Worm (Caenorhabditis elegans) whole organism, L2 larva: ENCODE data around the gene rab-37.
A peak's percentile ranks its signal among the peaks of the same experiment; 100 is the strongest.

Source experiments
- C34F6.9 ChIP-seq: fragments of 150-350 bp; optimal IDR thresholded peaks from 2 replicates; lab custom pipeline; 2014; ENCODE audit warnings: missing biosample characterization, missing genetic modification characterization
- R02D3.7 ChIP-seq: fragments of 150-350 bp; optimal IDR thresholded peaks from 2 replicates; lab custom pipeline; 2014; ENCODE audit warnings: missing biosample characterization, missing genetic modification characterization
- Y55F3AM.14 ChIP-seq: fragments of 200-800 bp; sonication (Bioruptor generic); optimal IDR thresholded peaks from 2 replicates; lab custom pipeline; 2018; ENCODE audit warnings: mild to moderate bottlenecking, missing genetic modification characterization, missing compliant biosample characterization
- ZK546.5 ChIP-seq: sonication (generic microtip); optimal IDR thresholded peaks from 2 replicates; lab custom pipeline; 2017; ENCODE audit warnings: missing biosample characterization, missing genetic modification characterization
- alr-1 ChIP-seq: fragments of 150-350 bp; optimal IDR thresholded peaks from 2 replicates; lab custom pipeline; 2014; ENCODE audit warnings: missing biosample characterization, missing genetic modification characterization
- aly-2 ChIP-seq: fragments of 150-350 bp; optimal IDR thresholded peaks from 2 replicates; lab custom pipeline; 2014; ENCODE audit warnings: missing biosample characterization, missing genetic modification characterization
- ama-1 ChIP-seq: fragments of 150-350 bp; optimal IDR thresholded peaks from 2 replicates; lab custom pipeline; 2018; ENCODE audit warnings: inconsistent platforms
- ceh-16 ChIP-seq: fragments of 150-350 bp; optimal IDR thresholded peaks from 2 replicates; lab custom pipeline; 2014; ENCODE audit warnings: missing biosample characterization, missing genetic modification characterization
- ceh-82 ChIP-seq: fragments of 150-350 bp; optimal IDR thresholded peaks from 2 replicates; lab custom pipeline; 2014; ENCODE audit warnings: missing biosample characterization, missing genetic modification characterization
- dmd-4 ChIP-seq: sonication (generic microtip); optimal IDR thresholded peaks from 2 replicates; lab custom pipeline; 2017; ENCODE audit warnings: missing biosample characterization, missing genetic modification characterization
- egl-27 ChIP-seq: sonication (generic microtip); optimal IDR thresholded peaks from 3 replicates; lab custom pipeline; 2017; ENCODE audit warnings: missing biosample characterization, missing genetic modification reagents, missing genetic modification characterization
- elt-1 ChIP-seq: fragments of 150-350 bp; optimal IDR thresholded peaks from 2 replicates; lab custom pipeline; 2014; ENCODE audit warnings: missing biosample characterization, missing genetic modification characterization
- elt-3 ChIP-seq: sonication (generic microtip); optimal IDR thresholded peaks from 2 replicates; lab custom pipeline; 2017; ENCODE audit warnings: missing biosample characterization, missing genetic modification characterization
- fos-1 ChIP-seq: fragments of 150-350 bp; optimal IDR thresholded peaks from 2 replicates; lab custom pipeline; 2014; ENCODE audit warnings: missing biosample characterization, missing genetic modification characterization
- gmeb-1 ChIP-seq: fragments of 150-350 bp; optimal IDR thresholded peaks from 2 replicates; lab custom pipeline; 2014; ENCODE audit warnings: missing biosample characterization, missing genetic modification characterization
- lin-11 ChIP-seq: fragments of 150-350 bp; sonication (generic microtip); optimal IDR thresholded peaks from 2 replicates; lab custom pipeline; 2014; ENCODE audit warnings: missing biosample characterization, missing genetic modification characterization, inconsistent platforms, mixed read lengths
- lsy-2 ChIP-seq, 2 experiments: fragments of 150-350 bp in 1 of 2; sonication (generic microtip) in 1 of 2; optimal IDR thresholded peaks; 2 replicates each; lab custom pipeline; 2014 to 2017; ENCODE audit warnings: missing biosample characterization in 2 of 2, missing genetic modification characterization in 2 of 2
- mab-5 ChIP-seq: fragments of 150-350 bp; optimal IDR thresholded peaks from 2 replicates; lab custom pipeline; 2014; ENCODE audit warnings: missing biosample characterization, missing genetic modification characterization
- mbf-1 ChIP-seq: sonication (generic microtip); optimal IDR thresholded peaks from 2 replicates; lab custom pipeline; 2017; ENCODE audit warnings: missing biosample characterization, missing genetic modification characterization
- nhr-10 ChIP-seq: sonication (generic microtip); optimal IDR thresholded peaks from 2 replicates; lab custom pipeline; 2017; ENCODE audit warnings: missing biosample characterization, missing genetic modification characterization
- nhr-129 ChIP-seq: fragments of 150-350 bp; optimal IDR thresholded peaks from 2 replicates; lab custom pipeline; 2014; ENCODE audit warnings: missing biosample characterization, missing genetic modification characterization
- nhr-23 ChIP-seq: fragments of 150-350 bp; optimal IDR thresholded peaks from 2 replicates; lab custom pipeline; 2014; ENCODE audit warnings: missing biosample characterization, missing genetic modification reagents, missing genetic modification characterization
- nhr-237 ChIP-seq: fragments of 150-350 bp; optimal IDR thresholded peaks from 2 replicates; lab custom pipeline; 2014; ENCODE audit warnings: missing biosample characterization, missing genetic modification characterization
- nhr-25 ChIP-seq: fragments of 150-350 bp; sonication (generic microtip); optimal IDR thresholded peaks from 3 replicates; lab custom pipeline; 2014; ENCODE audit warnings: missing biosample characterization, missing genetic modification characterization
- peb-1 ChIP-seq: fragments of 150-350 bp; optimal IDR thresholded peaks from 2 replicates; lab custom pipeline; 2014; ENCODE audit warnings: missing biosample characterization, missing genetic modification characterization
- sem-4 ChIP-seq: fragments of 150-350 bp; optimal IDR thresholded peaks from 2 replicates; lab custom pipeline; 2014; ENCODE audit warnings: missing biosample characterization, missing genetic modification reagents, missing genetic modification characterization
- skn-1 ChIP-seq: sonication (generic microtip); optimal IDR thresholded peaks from 2 replicates; lab custom pipeline; 2017; ENCODE audit warnings: missing biosample characterization, missing genetic modification characterization
- sma-3 ChIP-seq: sonication (generic microtip); optimal IDR thresholded peaks from 2 replicates; lab custom pipeline; 2016; ENCODE audit warnings: missing genetic modification reagents, missing genetic modification characterization, missing compliant biosample characterization
- sma-9 ChIP-seq, 2 experiments: fragments of 150-350 bp in 1 of 2; sonication (generic microtip) in 1 of 2; optimal IDR thresholded peaks; 2 replicates each; lab custom pipeline; 2014 to 2016; ENCODE audit warnings: missing genetic modification characterization in 2 of 2, mild to moderate bottlenecking in 1 of 2, missing biosample characterization in 1 of 2, missing compliant biosample characterization in 1 of 2, missing genetic modification reagents in 1 of 2, moderate library complexity in 1 of 2
- unc-39 ChIP-seq: fragments of 150-350 bp; optimal IDR thresholded peaks from 2 replicates; lab custom pipeline; 2014; ENCODE audit warnings: missing biosample characterization, missing genetic modification characterization
- zag-1 ChIP-seq: fragments of 150-350 bp; optimal IDR thresholded peaks from 2 replicates; lab custom pipeline; 2014; ENCODE audit warnings: missing biosample characterization, missing genetic modification characterization
- ztf-11 ChIP-seq: sonication (generic microtip); optimal IDR thresholded peaks from 2 replicates; lab custom pipeline; 2017; ENCODE audit warnings: missing biosample characterization, missing genetic modification characterization
- ztf-4 ChIP-seq: fragments of 150-350 bp; optimal IDR thresholded peaks from 2 replicates; lab custom pipeline; 2014; ENCODE audit warnings: missing biosample characterization, missing genetic modification characterization

Gene rab-37

DNA sequence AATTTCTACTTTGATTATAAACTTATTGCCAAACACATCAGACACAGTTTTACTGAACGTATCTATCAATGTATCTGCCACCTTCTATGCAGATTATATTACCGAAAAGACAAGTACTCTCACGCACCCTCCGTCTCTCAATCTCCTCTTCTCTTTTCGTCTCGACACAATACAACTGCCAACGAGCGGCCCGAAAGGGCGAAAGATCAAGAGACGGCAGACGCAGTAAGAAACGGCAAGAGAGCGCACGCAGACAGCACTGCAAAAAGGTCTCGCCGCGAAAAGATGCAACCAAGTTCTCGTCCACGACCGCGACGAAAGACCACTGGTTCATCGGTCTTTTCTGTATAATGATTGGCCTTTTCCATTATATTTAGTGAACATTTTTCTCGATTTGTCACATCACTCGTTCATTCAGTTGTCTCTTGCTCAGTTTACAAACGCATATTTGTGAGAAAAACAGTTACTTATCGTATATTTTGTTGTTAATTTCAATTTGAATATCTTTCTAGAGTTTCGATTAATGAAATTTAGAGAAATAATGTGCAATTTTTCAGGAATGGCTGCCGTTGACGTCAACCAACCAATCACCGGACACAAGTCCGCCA, 45.0 kb downstream of the rab-37 start, which contains the start of gene vha-12 (continued):
- TF ChIP-seq egl-27 (tag; lab: Kevin White, UChicago) (peak; percentile 89), peb-1 (tag; lab: Kevin White, UChicago) (no peak), Y55F3AM.14 (GFP tag; lab: Kevin White, UChicago) (no peak), skn-1 (no peak), aly-2 (tag; lab: Kevin White, UChicago) (no peak), R02D3.7 (no peak), sma-9 (GFP tag; optimal IDR thresholded peaks at IDR 0.05; lab: Kevin White, UChicago) (peak; percentile 93), sma-9 (tag; optimal IDR thresholded peaks at IDR 0.05; lab: Kevin White, UChicago) (no peak), ztf-11 (tag; lab: Kevin White, UChicago) (no peak), zag-1 (peak; percentile 79), lsy-2 (tag; optimal IDR thresholded peaks at IDR 0.05; lab: Kevin White, UChicago) (peak; percentile 71 to 92), ceh-82 (peak; percentile 68), gmeb-1 (tag; lab: Kevin White, UChicago) (peak; percentile 80), nhr-129 (tag; lab: Kevin White, UChicago) (peak; percentile 91), mab-5 (peak; percentile 78), nhr-23 (tag; lab: Kevin White, UChicago) (no peak), fos-1 (tag; lab: Kevin White, UChicago) (peak; percentile 83), dmd-4 (tag; lab: Kevin White, UChicago) (no peak), ZK546.5 (tag; lab: Kevin White, UChicago) (peak; percentile 26), nhr-25 (tag; lab: Kevin White, UChicago) (peak; percentile 91), sem-4 (peak; percentile 87), sma-3 (GFP tag; lab: Kevin White, UChicago) (peak; percentile 96), ceh-16 (tag; lab: Kevin White, UChicago) (no peak), nhr-237 (tag; lab: Kevin White, UChicago) (no peak), ztf-4 (tag; lab: Kevin White, UChicago) (peak; percentile 62), elt-1 (tag; lab: Kevin White, UChicago) (no peak), alr-1 (tag; lab: Kevin White, UChicago) (no peak), nhr-10 (tag; lab: Kevin White, UChicago) (peak; percentile 48)

- no peak for TF ChIP-seq mab-5
- TF ChIP-seq ama-1, result no peak
- no peak for TF ChIP-seq unc-39
- no peak for TF ChIP-seq fos-1 (tag; lab: Kevin White, UChicago)
- TF ChIP-seq C34F6.9 (tag; lab: Kevin White, UChicago), result no peak
- TF ChIP-seq skn-1, result no peak
- TF ChIP-seq ztf-4 (tag; lab: Kevin White, UChicago), result no peak
- TF ChIP-seq nhr-237 (tag; lab: Kevin White, UChicago), result no peak
- TF ChIP-seq elt-3 (tag; lab: Kevin White, UChicago), result no peak
- TF ChIP-seq mbf-1 (tag; lab: Kevin White, UChicago), result no peak
- no peak for TF ChIP-seq lin-11 (tag; lab: Kevin White, UChicago)
- TF ChIP-seq elt-1 (tag; lab: Kevin White, UChicago), result no peak
- TF ChIP-seq ceh-82, result no peak
Observed at ce11 chrX:4186656-4187055, 49.0 kb downstream of the rab-37 start, which contains the start of gene mrp-6. mrp-6 (minus strand) TSS chrX:4186756.
